Fruit fly (Drosophila melanogaster) whole organism, prepupa: Measurements from ENCODE around the gene CG13004.

Experiments
- Blimp-1 ChIP-seq: fragments of 200-800 bp; sonication (Bioruptor generic); optimal IDR thresholded peaks from 3 replicates; lab custom pipeline; 2017; ENCODE audit warnings: missing biosample characterization, missing genetic modification characterization, mild to moderate bottlenecking, moderate library complexity, missing genetic modification reagents
- CG10669 ChIP-seq: fragments of 200-800 bp; sonication (Bioruptor generic); optimal IDR thresholded peaks from 3 replicates; lab custom pipeline; 2018; ENCODE audit warnings: missing biosample characterization, mild to moderate bottlenecking, missing genetic modification characterization, moderate library complexity
- CG11294 ChIP-seq: fragments of 200-800 bp; sonication (Bioruptor generic); IDR thresholded peaks from 2 replicates; pipeline ENCODE4 v1.3.6; 2022; ENCODE audit warnings: missing biosample characterization, missing genetic modification characterization
- CG1621 ChIP-seq: fragments of 200-800 bp; sonication (Bioruptor generic); optimal IDR thresholded peaks from 3 replicates; lab custom pipeline; 2018; ENCODE audit warnings: missing biosample characterization, mild to moderate bottlenecking, missing genetic modification characterization
- CG16779 ChIP-seq: fragments of 200-800 bp; sonication (Bioruptor generic); optimal IDR thresholded peaks from 3 replicates; lab custom pipeline; 2017; ENCODE audit warnings: missing biosample characterization, mild to moderate bottlenecking, missing genetic modification characterization
- CG3032 ChIP-seq: fragments of 200-800 bp; optimal IDR thresholded peaks from 2 replicates; lab custom pipeline; 2019; ENCODE audit warnings: missing biosample characterization, mild to moderate bottlenecking, missing genetic modification characterization, moderate library complexity
- CG31627 ChIP-seq: fragments of 200-800 bp; sonication (Bioruptor generic); optimal IDR thresholded peaks from 3 replicates; lab custom pipeline; 2016; ENCODE audit warnings: missing biosample characterization, missing genetic modification characterization
- CG34406 ChIP-seq: fragments of 200-800 bp; sonication (Bioruptor generic); optimal IDR thresholded peaks from 3 replicates; lab custom pipeline; 2016; ENCODE audit warnings: missing biosample characterization, missing genetic modification characterization
- CG3919 ChIP-seq: fragments of 200-800 bp; sonication (Bioruptor generic); optimal IDR thresholded peaks from 3 replicates; lab custom pipeline; 2016; ENCODE audit warnings: missing biosample characterization, missing genetic modification characterization
- CG6163 ChIP-seq: fragments of 200-800 bp; sonication (Bioruptor generic); IDR thresholded peaks from 3 replicates; pipeline ENCODE4 v1.3.6; 2022; ENCODE audit warnings: missing biosample characterization, missing genetic modification characterization
- CG6276 ChIP-seq: fragments of 200-800 bp; sonication (Bioruptor generic); optimal IDR thresholded peaks from 2 replicates; lab custom pipeline; 2017; ENCODE audit warnings: missing biosample characterization, mild to moderate bottlenecking, missing genetic modification characterization
- CG6792 ChIP-seq: fragments of 200-800 bp; sonication (Bioruptor generic); optimal IDR thresholded peaks from 3 replicates; lab custom pipeline; 2016; ENCODE audit warnings: missing biosample characterization, missing genetic modification characterization
- CG7368 ChIP-seq: fragments of 200-800 bp; sonication (Bioruptor generic); optimal IDR thresholded peaks from 3 replicates; lab custom pipeline; 2016; ENCODE audit warnings: missing biosample characterization, missing genetic modification characterization
- CG8119 ChIP-seq: fragments of 200-800 bp; sonication (Bioruptor generic); IDR thresholded peaks from 3 replicates; pipeline ENCODE4 v1.3.6; 2022; ENCODE audit warnings: missing biosample characterization, missing genetic modification characterization
- CG8319 ChIP-seq: fragments of 200-800 bp; sonication (Bioruptor generic); optimal IDR thresholded peaks from 3 replicates; lab custom pipeline; 2016; ENCODE audit warnings: missing biosample characterization, missing genetic modification characterization
- CG8632 ChIP-seq: fragments of 200-800 bp; sonication (Bioruptor generic); optimal IDR thresholded peaks from 3 replicates; lab custom pipeline; 2016; ENCODE audit warnings: missing biosample characterization, missing genetic modification characterization
- CG9139 ChIP-seq: fragments of 200-800 bp; sonication (Bioruptor generic); optimal IDR thresholded peaks from 3 replicates; lab custom pipeline; 2017; ENCODE audit warnings: missing biosample characterization, mild to moderate bottlenecking, missing genetic modification characterization
- Eip75B ChIP-seq: fragments of 200-800 bp; sonication (Bioruptor generic); optimal IDR thresholded peaks from 3 replicates; lab custom pipeline; 2016; ENCODE audit warnings: missing biosample characterization, missing genetic modification characterization
- Eip78C ChIP-seq: fragments of 200-800 bp; sonication (Bioruptor generic); peaks from one replicate; lab custom pipeline; 2016; ENCODE audit warnings: missing biosample characterization, missing genetic modification characterization
- Ets96B ChIP-seq: fragments of 200-800 bp; optimal IDR thresholded peaks from 2 replicates; lab custom pipeline; 2019; ENCODE audit warnings: missing biosample characterization, mild to moderate bottlenecking, missing genetic modification characterization, moderate library complexity
- Gug ChIP-seq: fragments of 200-800 bp; sonication (Bioruptor generic); IDR thresholded peaks from 2 replicates; pipeline ENCODE4 v1.3.6; 2022; ENCODE audit warnings: missing biosample characterization, missing genetic modification characterization
- Hr4 ChIP-seq: fragments of 200-800 bp; sonication (Bioruptor generic); optimal IDR thresholded peaks from 3 replicates; lab custom pipeline; 2016; ENCODE audit warnings: missing biosample characterization, missing genetic modification characterization
- Sox14 ChIP-seq: fragments of 200-800 bp; sonication (Bioruptor generic); optimal IDR thresholded peaks from 3 replicates; lab custom pipeline; 2016; ENCODE audit warnings: missing biosample characterization, missing genetic modification characterization
- acj6 ChIP-seq: fragments of 200-800 bp; sonication (Bioruptor generic); optimal IDR thresholded peaks from 3 replicates; lab custom pipeline; 2016; ENCODE audit warnings: missing biosample characterization, missing genetic modification characterization
- cyc ChIP-seq: fragments of 200-800 bp; sonication (Bioruptor generic); optimal IDR thresholded peaks from 3 replicates; lab custom pipeline; 2016; ENCODE audit warnings: missing biosample characterization, missing genetic modification characterization
- esn ChIP-seq: fragments of 200-800 bp; sonication (Bioruptor generic); optimal IDR thresholded peaks from 2 replicates; lab custom pipeline; 2016; ENCODE audit warnings: missing biosample characterization, mild to moderate bottlenecking, missing genetic modification characterization, moderate library complexity
- fd85E ChIP-seq: fragments of 200-800 bp; sonication (Bioruptor generic); optimal IDR thresholded peaks from 3 replicates; lab custom pipeline; 2016; ENCODE audit warnings: missing biosample characterization, missing genetic modification characterization
- fkh ChIP-seq: fragments of 200-800 bp; sonication (Bioruptor generic); optimal IDR thresholded peaks from 3 replicates; lab custom pipeline; 2017; ENCODE audit warnings: missing biosample characterization, mild to moderate bottlenecking, missing genetic modification characterization, moderate library complexity
- lz ChIP-seq: fragments of 200-800 bp; sonication (Bioruptor generic); optimal IDR thresholded peaks from 3 replicates; lab custom pipeline; 2016; ENCODE audit warnings: missing biosample characterization, missing genetic modification characterization
- net ChIP-seq: fragments of 200-800 bp; sonication (Bioruptor generic); optimal IDR thresholded peaks from 3 replicates; lab custom pipeline; 2016; ENCODE audit warnings: missing biosample characterization, missing genetic modification characterization
- ss ChIP-seq, 2 experiments: fragments of 200-800 bp; sonication (Bioruptor generic); optimal IDR thresholded peaks; 2 replicates in 1 of 2; 3 replicates in 1 of 2; lab custom pipeline; 2017 to 2018; ENCODE audit warnings: mild to moderate bottlenecking in 2 of 2, missing biosample characterization in 2 of 2, missing genetic modification characterization in 2 of 2, moderate library complexity in 1 of 2
- topi ChIP-seq: fragments of 200-800 bp; sonication (Bioruptor generic); optimal IDR thresholded peaks from 3 replicates; lab custom pipeline; 2016; ENCODE audit warnings: missing biosample characterization, missing genetic modification characterization
- vri ChIP-seq: fragments of 200-800 bp; sonication (Bioruptor generic); optimal IDR thresholded peaks from 3 replicates; lab custom pipeline; 2016; ENCODE audit warnings: missing biosample characterization, mild to moderate bottlenecking, missing genetic modification characterization

Gene CG13004

DNA sequence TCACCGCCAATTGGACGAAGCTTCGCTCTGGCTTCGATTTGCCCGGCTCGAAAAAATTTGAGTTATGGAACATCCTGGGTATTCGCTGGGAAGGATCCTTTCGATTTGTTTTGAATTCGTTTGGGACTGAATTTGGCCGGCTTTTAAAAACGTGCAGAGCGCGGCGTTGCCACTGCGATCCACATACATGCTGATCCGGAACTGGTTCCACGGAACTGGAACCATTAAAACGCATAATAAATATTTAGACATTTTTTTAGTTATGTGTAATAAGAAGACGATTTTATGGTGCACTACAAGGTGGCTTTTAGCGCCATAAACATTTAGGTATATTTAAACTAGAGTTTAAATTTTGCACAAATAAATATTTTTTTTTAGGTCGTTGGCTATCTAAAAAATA, 44.3 kb downstream of the CG13004 start, which contains the start of gene Rrp45:
Gene Rrp45 (minus strand): TSS at position 209 of the 400 bp plus-strand sequence.
- no peak for TF ChIP-seq CG3919 (GFP tag; lab: Kevin White, UChicago)
- TF ChIP-seq Sox14 (GFP tag; lab: Kevin White, UChicago): peak; percentile 18
- peak; percentile 52 for TF ChIP-seq Eip78C (GFP tag; lab: Kevin White, UChicago)

DNA sequence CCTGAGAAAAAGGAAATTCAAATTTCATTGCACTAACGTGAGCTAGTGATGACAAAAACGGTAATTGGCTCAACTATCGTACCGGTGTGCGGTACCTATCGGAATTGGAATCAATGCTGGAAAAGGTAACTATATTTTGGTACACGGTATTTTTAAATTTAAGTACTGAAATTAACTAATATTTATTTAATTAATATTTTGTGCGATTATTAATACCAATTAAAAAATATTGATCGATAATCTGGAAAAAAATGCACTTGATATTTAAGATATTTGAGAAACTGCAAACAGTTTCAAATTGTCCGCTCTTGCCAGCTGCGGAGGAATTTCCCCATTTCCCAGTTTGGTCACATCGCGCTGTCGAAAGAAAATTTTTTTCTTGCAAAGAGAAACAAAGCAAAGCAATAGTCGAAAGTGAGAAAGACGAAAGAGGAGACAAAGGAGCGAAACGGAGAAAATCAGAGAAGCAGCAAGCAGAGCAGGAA, 47.9 kb downstream of the CG13004 start:
- TF ChIP-seq fkh (GFP tag; lab: Kevin White, UChicago) (no peak), cyc (no peak), CG7368 (GFP tag; lab: Kevin White, UChicago) (no peak), CG8319 (GFP tag; lab: Kevin White, UChicago) (no peak), Eip75B (GFP tag; lab: Kevin White, UChicago) (no peak), vri (GFP tag; lab: Kevin White, UChicago) (no peak), CG9139 (no peak), CG11294 (no peak), CG1621 (tag; lab: Kevin White, UChicago) (no peak), CG3919 (GFP tag; lab: Kevin White, UChicago) (no peak), acj6 (peak; percentile 39), Gug (GFP tag; lab: Robert Waterston, UW) (no peak), CG6792 (GFP tag; lab: Kevin White, UChicago) (no peak), Ets96B (tag; lab: Kevin White, UChicago) (no peak), lz (no peak), CG8632 (GFP tag; lab: Kevin White, UChicago) (no peak), CG16779 (tag; lab: Kevin White, UChicago) (no peak), topi (GFP tag; lab: Kevin White, UChicago) (no peak), fd85E (GFP tag; lab: Kevin White, UChicago) (no peak), CG6276 (no peak), Eip78C (GFP tag; lab: Kevin White, UChicago) (no peak), ss (GFP tag; optimal IDR thresholded peaks at IDR 0.05; lab: Kevin White, UChicago) (no peak), CG10669 (no peak), Sox14 (GFP tag; lab: Kevin White, UChicago) (peak; percentile 61), CG31627 (GFP tag; lab: Kevin White, UChicago) (peak; percentile 0), CG6163 (0 out of 3 replicates have a peak, but pooled peaks have one; percentile 12), Hr4 (GFP tag; lab: Kevin White, UChicago) (no peak)

- peak; percentile 15 for TF ChIP-seq esn (GFP tag; lab: Kevin White, UChicago)
- peak; percentile 49 for TF ChIP-seq Eip78C (GFP tag; lab: Kevin White, UChicago)
- no peak for TF ChIP-seq Blimp-1
These were observed 48.4 kb downstream of the CG13004 start, which contains the start of the genes CG9609 and Sap30 for dm6 chrX:16786860-16787415. CG9609 (minus strand) TSS chrX:16787008. Sap30 (plus strand) TSS chrX:16787283.

DNA sequence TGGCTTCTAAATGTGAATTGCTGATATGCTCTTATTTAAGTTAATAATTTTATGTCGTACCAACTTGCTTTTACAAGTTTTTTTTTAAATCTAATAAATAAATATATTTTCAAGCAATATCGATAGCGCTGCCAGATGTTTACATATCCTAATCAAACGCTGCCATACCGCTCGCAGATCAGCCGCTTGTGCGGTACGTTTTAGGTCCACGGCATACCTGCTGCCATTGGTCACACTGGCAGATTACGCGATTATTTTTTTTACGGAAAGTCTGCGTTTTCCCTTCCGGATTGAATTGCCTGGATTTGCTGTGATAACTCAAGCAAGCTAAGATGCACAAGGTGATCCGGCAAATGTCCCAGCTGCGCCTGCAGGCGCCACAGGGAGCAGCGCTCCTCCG, 51.6 kb downstream of the CG13004 start, which contains the start of gene mRpL22:
Gene mRpL22 (plus strand): TSS at position 191 of the 400 bp plus-strand sequence.
- no peak for TF ChIP-seq CG34406 (GFP tag; lab: Kevin White, UChicago)
- no peak for TF ChIP-seq CG8119 (GFP tag; lab: Robert Waterston, UW)
- TF ChIP-seq CG8319 (GFP tag; lab: Kevin White, UChicago): no peak
- TF ChIP-seq net (GFP tag; lab: Kevin White, UChicago): no peak
- TF ChIP-seq CG6792 (GFP tag; lab: Kevin White, UChicago): no peak
- TF ChIP-seq CG8632 (GFP tag; lab: Kevin White, UChicago): no peak
- TF ChIP-seq CG3032 (tag; lab: Kevin White, UChicago): no peak
- peak; percentile 90 for TF ChIP-seq CG1621 (tag; lab: Kevin White, UChicago)
